Worm (Caenorhabditis elegans): Measurements from ENCODE around the gene nlp-55.

Gene nlp-55

DNA sequence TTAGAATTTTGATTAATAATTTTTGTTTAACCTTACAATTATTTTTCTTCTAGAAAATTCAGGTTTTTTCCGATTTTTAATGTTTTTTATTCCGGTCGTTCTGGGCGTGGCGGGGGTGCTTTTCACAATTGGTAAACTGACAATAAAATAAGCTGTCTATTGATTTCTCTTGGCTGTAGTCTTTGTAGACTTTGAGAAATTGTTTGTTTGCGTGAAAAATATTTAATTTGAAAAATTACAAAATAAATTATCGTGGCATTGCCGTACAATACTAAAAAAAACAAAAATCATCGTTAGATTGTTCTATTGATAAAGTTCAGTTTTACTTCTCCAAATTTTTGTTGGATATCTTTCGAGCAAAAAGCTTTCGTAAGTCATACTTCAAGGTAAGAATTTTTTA lies 48.7 kb downstream of the nlp-55 start, which contains the start of gene F35C11.3 (continued):
- TF ChIP-seq B0261.1 (tag; optimal IDR thresholded peaks at IDR 0.05): no peak
- TF ChIP-seq cebp-1 (GFP tag; IDR thresholded peaks at IDR 0.05): no peak
- TF ChIP-seq cebp-1 (tag; optimal IDR thresholded peaks at IDR 0.05): no peak
- TF ChIP-seq lsy-27 (tag; optimal IDR thresholded peaks at IDR 0.05; ENCODE audit: borderline replicate concordance, insufficient read depth): no peak
- no peak for TF ChIP-seq mel-28 (tag; optimal IDR thresholded peaks at IDR 0.05; ENCODE audit: borderline replicate concordance)

Data from whole organism, young adult.